Worm (Caenorhabditis elegans) whole organism, L1 larva: ENCODE data around the gene H13N06.7.

Experiments
- C04F5.9 ChIP-seq: sonication (generic microtip); optimal IDR thresholded peaks from 2 replicates; lab custom pipeline; 2016; ENCODE audit warnings: missing genetic modification characterization, missing compliant biosample characterization
- C34B4.2 ChIP-seq: sonication (generic microtip); optimal IDR thresholded peaks from 2 replicates; lab custom pipeline; 2017; ENCODE audit warnings: mild to moderate bottlenecking, missing genetic modification characterization, missing compliant biosample characterization
- ceh-82 ChIP-seq, 3 experiments: fragments of 150-350 bp in 1 of 3; sonication (generic microtip) in 2 of 3; optimal IDR thresholded peaks; 2 replicates each; lab custom pipeline; 2014 to 2017; ENCODE audit warnings: missing biosample characterization in 3 of 3, missing genetic modification characterization in 3 of 3
- irx-1 ChIP-seq: sonication (generic microtip); optimal IDR thresholded peaks from 2 replicates; lab custom pipeline; 2016; ENCODE audit warnings: missing genetic modification characterization, missing compliant biosample characterization
- lin-13 ChIP-seq: fragments of 150-350 bp; optimal IDR thresholded peaks from 2 replicates; lab custom pipeline; 2014; ENCODE audit warnings: missing biosample characterization, missing genetic modification reagents, missing genetic modification characterization
- lin-15B ChIP-seq: fragments of 150-350 bp; sonication (generic microtip); optimal IDR thresholded peaks from 3 replicates; lab custom pipeline; 2014; ENCODE audit warnings: missing biosample characterization, missing genetic modification characterization
- nhr-11 ChIP-seq: fragments of 150-350 bp; optimal IDR thresholded peaks from 2 replicates; lab custom pipeline; 2014; ENCODE audit warnings: missing biosample characterization, missing genetic modification characterization
- nhr-12 ChIP-seq: sonication (generic microtip); optimal IDR thresholded peaks from 2 replicates; lab custom pipeline; 2017; ENCODE audit warnings: missing biosample characterization, missing genetic modification characterization
- nhr-77 ChIP-seq: fragments of 150-350 bp; optimal IDR thresholded peaks from 2 replicates; lab custom pipeline; 2014; ENCODE audit warnings: missing biosample characterization, missing genetic modification characterization
- nhr-85 ChIP-seq: sonication (generic microtip); peaks from one replicate; lab custom pipeline; 2016; ENCODE audit warnings: missing genetic modification characterization, inconsistent platforms, missing compliant biosample characterization
- skn-1 ChIP-seq: fragments of 150-350 bp; optimal IDR thresholded peaks from 2 replicates; lab custom pipeline; 2014; ENCODE audit warnings: missing biosample characterization, missing genetic modification characterization
- unc-86 ChIP-seq: sonication (generic microtip); optimal IDR thresholded peaks from 2 replicates; lab custom pipeline; 2016; ENCODE audit warnings: missing genetic modification characterization, missing compliant biosample characterization

ce11 chrX:15502455-15503174 lies at the start of gene H13N06.7:
- TF ChIP-seq nhr-12 (tag; lab: Kevin White, UChicago), result no peak
- TF ChIP-seq lin-15B, result no peak
- TF ChIP-seq nhr-85 (tag; lab: Kevin White, UChicago), result no peak
- TF ChIP-seq irx-1 (tag; lab: Kevin White, UChicago), result no peak
- TF ChIP-seq C34B4.2 (tag; lab: Kevin White, UChicago), result no peak
- no peak for TF ChIP-seq unc-86 (tag; lab: Kevin White, UChicago)
- TF ChIP-seq C04F5.9 (tag; lab: Kevin White, UChicago), result no peak
- no peak for TF ChIP-seq skn-1
- no peak for TF ChIP-seq ceh-82 (tag; optimal IDR thresholded peaks at IDR 0.05; lab: Kevin White, UChicago)
- TF ChIP-seq nhr-11 (tag; lab: Kevin White, UChicago), result no peak
- no peak for TF ChIP-seq lin-13 (GFP tag; lab: Kevin White, UChicago)
- TF ChIP-seq nhr-77 (tag; lab: Kevin White, UChicago), result no peak
